Worm (Caenorhabditis elegans) whole organism, L1 larva: ENCODE data around the gene sam-10.

ENCODE experiments used
- ama-1 ChIP-seq: fragments of 150-350 bp; optimal IDR thresholded peaks from 2 replicates; lab custom pipeline; 2014
- blmp-1 ChIP-seq: fragments of 150-350 bp; optimal IDR thresholded peaks from 2 replicates; lab custom pipeline; 2014; ENCODE audit warnings: missing biosample characterization, missing genetic modification characterization
- ceh-63 ChIP-seq: fragments of 200-800 bp; sonication (Bioruptor generic); optimal IDR thresholded peaks from 2 replicates; lab custom pipeline; 2018; ENCODE audit warnings: mild to moderate bottlenecking, missing genetic modification characterization, missing compliant biosample characterization
- ceh-88 ChIP-seq: fragments of 200-800 bp; sonication (Bioruptor generic); IDR thresholded peaks from 2 replicates; pipeline ENCODE4 v1.3.6; 2022; ENCODE audit warnings: missing genetic modification characterization, missing compliant biosample characterization
- ceh-90 ChIP-seq: sonication (generic microtip); optimal IDR thresholded peaks from 2 replicates; lab custom pipeline; 2016; ENCODE audit warnings: missing genetic modification characterization, missing compliant biosample characterization
- ces-1 ChIP-seq: fragments of 150-350 bp; optimal IDR thresholded peaks from 2 replicates; lab custom pipeline; 2014; ENCODE audit warnings: missing biosample characterization, missing genetic modification reagents, missing genetic modification characterization
- efl-1 ChIP-seq, 4 experiments: fragments of 150-350 bp; optimal IDR thresholded peaks in 3 of 4; peaks in 1 of 4; 1 replicate in 1 of 4; 2 replicates in 3 of 4; lab custom pipeline; 2014; ENCODE audit warnings: missing biosample characterization in 2 of 4, missing genetic modification characterization in 2 of 4, missing genetic modification reagents in 2 of 4
- elt-3 ChIP-seq, 6 experiments: fragments of 150-350 bp in 1 of 6; sonication (generic microtip); optimal IDR thresholded peaks; 2 replicates each; lab custom pipeline; 2017 to 2018; ENCODE audit warnings: missing biosample characterization in 6 of 6, missing genetic modification characterization in 6 of 6, inconsistent platforms in 1 of 6
- fkh-10 ChIP-seq: sonication (generic microtip); optimal IDR thresholded peaks from 2 replicates; lab custom pipeline; 2017; ENCODE audit warnings: missing biosample characterization, missing genetic modification reagents, missing genetic modification characterization
- fkh-4 ChIP-seq: sonication (generic microtip); optimal IDR thresholded peaks from 2 replicates; lab custom pipeline; 2016; ENCODE audit warnings: missing compliant biosample characterization, missing genetic modification characterization, borderline replicate concordance
- fkh-8 ChIP-seq: sonication (generic microtip); optimal IDR thresholded peaks from 2 replicates; lab custom pipeline; 2016; ENCODE audit warnings: mild to moderate bottlenecking, missing genetic modification characterization, missing compliant biosample characterization
- fos-1 ChIP-seq: fragments of 150-350 bp; optimal IDR thresholded peaks from 2 replicates; lab custom pipeline; 2014; ENCODE audit warnings: missing biosample characterization, missing genetic modification characterization
- grh-1 ChIP-seq: fragments of 200-800 bp; sonication (Bioruptor generic); IDR thresholded peaks from 2 replicates; pipeline ENCODE4 v1.3.6; 2022; ENCODE audit warnings: missing genetic modification reagents, missing genetic modification characterization, missing compliant biosample characterization
- hlh-17 ChIP-seq: fragments of 200-800 bp; sonication (Bioruptor generic); optimal IDR thresholded peaks from 2 replicates; lab custom pipeline; 2018; ENCODE audit warnings: missing genetic modification characterization, mild to moderate bottlenecking, missing compliant biosample characterization, moderate library complexity, borderline replicate concordance
- hlh-4 ChIP-seq: sonication (generic microtip); optimal IDR thresholded peaks from 2 replicates; lab custom pipeline; 2016; ENCODE audit warnings: mild to moderate bottlenecking, missing genetic modification characterization, missing compliant biosample characterization
- hpl-2 ChIP-seq: fragments of 150-350 bp; optimal IDR thresholded peaks from 2 replicates; lab custom pipeline; 2014; ENCODE audit warnings: missing biosample characterization, missing genetic modification reagents, missing genetic modification characterization
- irx-1 ChIP-seq: sonication (generic microtip); optimal IDR thresholded peaks from 2 replicates; lab custom pipeline; 2016; ENCODE audit warnings: missing genetic modification characterization, missing compliant biosample characterization
- isw-1 ChIP-seq: fragments of 200-800 bp; sonication (Bioruptor generic); IDR thresholded peaks from 2 replicates; pipeline ENCODE4 v1.3.6; 2022; ENCODE audit warnings: missing genetic modification characterization, missing compliant biosample characterization
- jun-1 ChIP-seq: fragments of 150-350 bp; optimal IDR thresholded peaks from 2 replicates; lab custom pipeline; 2014; ENCODE audit warnings: missing biosample characterization, missing genetic modification reagents, missing genetic modification characterization
- lin-35 ChIP-seq, 2 experiments: fragments of 150-350 bp; optimal IDR thresholded peaks; 2 replicates each; lab custom pipeline; 2014; ENCODE audit warnings: missing biosample characterization in 2 of 2, missing genetic modification characterization in 2 of 2, missing genetic modification reagents in 2 of 2
- lin-39 ChIP-seq: fragments of 150-350 bp; optimal IDR thresholded peaks from 2 replicates; lab custom pipeline; 2014; ENCODE audit warnings: missing biosample characterization, missing genetic modification reagents, missing genetic modification characterization
- lir-3 ChIP-seq: sonication (generic microtip); optimal IDR thresholded peaks from 2 replicates; lab custom pipeline; 2016; ENCODE audit warnings: mild to moderate bottlenecking, missing genetic modification characterization, moderate library complexity, missing compliant biosample characterization; ENCODE audit not compliant: poor library complexity
- mdl-1 ChIP-seq, 2 experiments: fragments of 150-350 bp; optimal IDR thresholded peaks; 2 replicates each; lab custom pipeline; 2014 to 2017; ENCODE audit warnings: missing biosample characterization in 2 of 2, missing genetic modification characterization in 2 of 2, inconsistent platforms in 1 of 2
- mef-2 ChIP-seq: fragments of 150-350 bp; optimal IDR thresholded peaks from 2 replicates; lab custom pipeline; 2014; ENCODE audit warnings: missing biosample characterization, missing genetic modification characterization
- mep-1 ChIP-seq: fragments of 150-350 bp; optimal IDR thresholded peaks from 2 replicates; lab custom pipeline; 2014; ENCODE audit warnings: missing biosample characterization, missing genetic modification characterization
- nhr-12 ChIP-seq: sonication (generic microtip); optimal IDR thresholded peaks from 2 replicates; lab custom pipeline; 2017; ENCODE audit warnings: missing biosample characterization, missing genetic modification characterization
- nhr-20 ChIP-seq: sonication (generic microtip); optimal IDR thresholded peaks from 2 replicates; lab custom pipeline; 2016; ENCODE audit warnings: mild to moderate bottlenecking, missing genetic modification characterization, missing compliant biosample characterization
- nhr-237 ChIP-seq: fragments of 150-350 bp; optimal IDR thresholded peaks from 2 replicates; lab custom pipeline; 2014; ENCODE audit warnings: missing biosample characterization, missing genetic modification characterization
- nhr-28 ChIP-seq: fragments of 150-350 bp; optimal IDR thresholded peaks from 2 replicates; lab custom pipeline; 2014; ENCODE audit warnings: missing biosample characterization, missing genetic modification characterization
- nhr-71 ChIP-seq: sonication (generic microtip); optimal IDR thresholded peaks from 2 replicates; lab custom pipeline; 2016; ENCODE audit warnings: mild to moderate bottlenecking, missing genetic modification characterization, moderate library complexity, missing compliant biosample characterization
- nhr-76 ChIP-seq: sonication (generic microtip); optimal IDR thresholded peaks from 2 replicates; lab custom pipeline; 2017; ENCODE audit warnings: missing biosample characterization, missing genetic modification characterization
- nhr-77 ChIP-seq: fragments of 150-350 bp; optimal IDR thresholded peaks from 2 replicates; lab custom pipeline; 2014; ENCODE audit warnings: missing biosample characterization, missing genetic modification characterization
- nhr-85 ChIP-seq: sonication (generic microtip); peaks from one replicate; lab custom pipeline; 2016; ENCODE audit warnings: missing genetic modification characterization, inconsistent platforms, missing compliant biosample characterization
- nhr-90 ChIP-seq: sonication (generic microtip); optimal IDR thresholded peaks from 2 replicates; lab custom pipeline; 2016; ENCODE audit warnings: mild to moderate bottlenecking, missing genetic modification characterization, missing compliant biosample characterization; ENCODE audit not compliant: poor library complexity
- pax-3 ChIP-seq: fragments of 200-800 bp; sonication (Bioruptor generic); optimal IDR thresholded peaks from 2 replicates; lab custom pipeline; 2018; ENCODE audit warnings: mild to moderate bottlenecking, missing genetic modification characterization, moderate library complexity, missing compliant biosample characterization
- pqm-1 ChIP-seq: sonication (generic microtip); optimal IDR thresholded peaks from 3 replicates; lab custom pipeline; 2017; ENCODE audit warnings: missing biosample characterization, missing genetic modification characterization
- rnt-1 ChIP-seq: sonication (generic microtip); optimal IDR thresholded peaks from 2 replicates; lab custom pipeline; 2016; ENCODE audit warnings: mild to moderate bottlenecking, missing genetic modification characterization, moderate library complexity, missing compliant biosample characterization
- snpc-4 ChIP-seq: fragments of 150-350 bp; optimal IDR thresholded peaks from 2 replicates; lab custom pipeline; 2014; ENCODE audit warnings: missing biosample characterization, missing genetic modification characterization
- snu-23 ChIP-seq: sonication (generic microtip); optimal IDR thresholded peaks from 2 replicates; lab custom pipeline; 2016; ENCODE audit warnings: missing genetic modification characterization, missing compliant biosample characterization
- sptf-1 ChIP-seq: fragments of 150-350 bp; optimal IDR thresholded peaks from 2 replicates; lab custom pipeline; 2014; ENCODE audit warnings: missing biosample characterization, missing genetic modification characterization
- unc-30 ChIP-seq: sonication (generic microtip); optimal IDR thresholded peaks from 2 replicates; lab custom pipeline; 2017; ENCODE audit warnings: missing biosample characterization, missing genetic modification characterization
- unc-62 ChIP-seq: fragments of 150-350 bp; optimal IDR thresholded peaks from 2 replicates; lab custom pipeline; 2014; ENCODE audit warnings: missing biosample characterization, missing genetic modification reagents, missing genetic modification characterization
- unc-86 ChIP-seq: sonication (generic microtip); optimal IDR thresholded peaks from 2 replicates; lab custom pipeline; 2016; ENCODE audit warnings: missing genetic modification characterization, missing compliant biosample characterization
- unc-98 ChIP-seq: fragments of 200-800 bp; sonication (Bioruptor generic); IDR thresholded peaks from 2 replicates; pipeline ENCODE4 v1.3.6; 2022; ENCODE audit warnings: missing genetic modification characterization, missing compliant biosample characterization
- ztf-11 ChIP-seq, 2 experiments: sonication (generic microtip); optimal IDR thresholded peaks; 2 replicates each; lab custom pipeline; 2016 to 2017; ENCODE audit warnings: missing genetic modification characterization in 2 of 2, missing biosample characterization in 1 of 2, missing compliant biosample characterization in 1 of 2
- ztf-4 ChIP-seq: fragments of 150-350 bp; optimal IDR thresholded peaks from 2 replicates; lab custom pipeline; 2014; ENCODE audit warnings: missing biosample characterization, missing genetic modification characterization

The sam-10 gene

DNA sequence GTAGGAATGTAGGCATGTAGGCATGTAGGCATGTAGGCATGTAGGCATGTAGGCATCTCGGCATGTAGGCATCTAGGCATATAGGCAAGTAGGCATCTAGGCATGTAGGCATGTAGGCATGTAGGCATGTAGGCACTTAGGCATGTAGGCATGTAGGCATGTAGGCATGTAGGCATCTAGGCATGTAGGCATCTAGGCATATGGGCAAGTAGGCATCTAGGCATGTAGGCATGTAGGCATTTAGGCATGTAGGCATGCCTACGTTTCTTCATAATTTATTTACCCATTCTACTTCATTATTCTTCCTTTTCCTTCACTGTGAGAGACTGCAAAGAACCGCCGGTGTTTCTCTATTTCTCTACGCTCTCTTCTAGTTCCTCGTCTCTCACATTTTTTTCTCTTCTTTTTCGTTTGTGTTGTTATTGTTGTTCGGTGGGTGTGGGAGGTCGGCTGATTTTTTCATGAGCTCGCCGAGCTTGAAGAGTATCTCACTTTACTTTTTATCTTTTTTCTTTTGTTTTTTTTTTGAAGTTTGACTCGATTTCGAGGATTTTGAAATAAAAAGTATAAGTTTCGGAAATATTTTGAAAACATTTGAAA is 25.9 kb downstream of the sam-10 start (continued):
- TF ChIP-seq snu-23 (peak; percentile 25), mep-1 (peak; percentile 25), nhr-71 (tag; lab: Kevin White, UChicago) (peak; percentile 13), ama-1 (lab: Kevin White, UChicago) (no peak), lin-39 (tag; lab: Kevin White, UChicago) (no peak), ztf-11 (tag; optimal IDR thresholded peaks at IDR 0.05; lab: Kevin White, UChicago) (no peak), unc-62 (GFP tag; lab: Kevin White, UChicago) (no peak), fkh-8 (tag; lab: Kevin White, UChicago) (no peak), grh-1 (GFP tag; lab: Robert Waterston, UW) (no peak), ceh-63 (GFP tag; lab: Kevin White, UChicago) (no peak), jun-1 (tag; lab: Kevin White, UChicago) (no peak), unc-98 (GFP tag; lab: Robert Waterston, UW) (no peak), nhr-77 (tag; lab: Kevin White, UChicago) (no peak), hlh-4 (no peak), unc-30 (tag; lab: Kevin White, UChicago) (no peak), nhr-237 (tag; lab: Kevin White, UChicago) (no peak), fos-1 (no peak), nhr-20 (tag; lab: Kevin White, UChicago) (no peak), hpl-2 (no peak), blmp-1 (tag; lab: Kevin White, UChicago) (peak; percentile 37), hlh-17 (no peak), nhr-76 (tag; lab: Kevin White, UChicago) (no peak), mdl-1 (tag; optimal IDR thresholded peaks at IDR 0.05; lab: Kevin White, UChicago) (no peak), nhr-85 (tag; lab: Kevin White, UChicago) (no peak), nhr-90 (tag; lab: Kevin White, UChicago) (no peak), fkh-10 (GFP tag; lab: Kevin White, UChicago) (no peak), fkh-4 (tag; lab: Kevin White, UChicago) (no peak), rnt-1 (tag; lab: Kevin White, UChicago) (no peak)
- TF ChIP-seq, all 84 proteins: peak for 12

DNA sequence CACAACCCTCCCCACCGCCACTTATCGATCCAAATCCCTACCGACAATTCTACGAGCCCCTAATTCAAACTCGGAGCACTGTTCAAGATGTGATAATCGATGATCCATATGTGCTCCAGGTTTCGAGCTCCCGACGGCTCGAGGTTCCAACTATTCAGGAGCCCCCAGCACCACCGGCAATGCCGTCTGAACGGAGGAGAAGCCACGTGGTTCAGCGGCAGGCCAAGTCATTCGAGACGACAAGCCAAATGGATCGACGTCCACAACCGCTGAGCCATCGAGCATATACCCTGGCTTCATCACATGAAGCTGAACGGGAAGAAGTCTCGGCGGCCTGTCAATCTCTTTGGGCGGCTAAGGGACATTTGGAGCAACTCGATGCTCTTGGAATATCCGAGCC is 29.7 kb downstream of the sam-10 start:
- no peak for TF ChIP-seq unc-62 (GFP tag; lab: Kevin White, UChicago)
- no peak for TF ChIP-seq ceh-90 (tag; lab: Kevin White, UChicago)
- TF ChIP-seq mef-2 (tag; lab: Kevin White, UChicago) = no peak
- TF ChIP-seq nhr-76 (tag; lab: Kevin White, UChicago) = no peak
- no peak for TF ChIP-seq nhr-77 (tag; lab: Kevin White, UChicago)
- TF ChIP-seq lin-39 (tag; lab: Kevin White, UChicago) = no peak
- no peak for TF ChIP-seq isw-1 (GFP tag; lab: Robert Waterston, UW)
- TF ChIP-seq ztf-4 (tag; lab: Kevin White, UChicago) = no peak
- no peak for TF ChIP-seq efl-1 (optimal IDR thresholded peaks at IDR 0.05; lab: Kevin White, UChicago)
- no peak for TF ChIP-seq efl-1 (GFP tag; optimal IDR thresholded peaks at IDR 0.05 in 1 of 2; lab: Kevin White, UChicago)
- TF ChIP-seq snpc-4 = no peak
- TF ChIP-seq ama-1 (lab: Kevin White, UChicago) = no peak
- no peak for TF ChIP-seq sptf-1 (tag; lab: Kevin White, UChicago)

DNA sequence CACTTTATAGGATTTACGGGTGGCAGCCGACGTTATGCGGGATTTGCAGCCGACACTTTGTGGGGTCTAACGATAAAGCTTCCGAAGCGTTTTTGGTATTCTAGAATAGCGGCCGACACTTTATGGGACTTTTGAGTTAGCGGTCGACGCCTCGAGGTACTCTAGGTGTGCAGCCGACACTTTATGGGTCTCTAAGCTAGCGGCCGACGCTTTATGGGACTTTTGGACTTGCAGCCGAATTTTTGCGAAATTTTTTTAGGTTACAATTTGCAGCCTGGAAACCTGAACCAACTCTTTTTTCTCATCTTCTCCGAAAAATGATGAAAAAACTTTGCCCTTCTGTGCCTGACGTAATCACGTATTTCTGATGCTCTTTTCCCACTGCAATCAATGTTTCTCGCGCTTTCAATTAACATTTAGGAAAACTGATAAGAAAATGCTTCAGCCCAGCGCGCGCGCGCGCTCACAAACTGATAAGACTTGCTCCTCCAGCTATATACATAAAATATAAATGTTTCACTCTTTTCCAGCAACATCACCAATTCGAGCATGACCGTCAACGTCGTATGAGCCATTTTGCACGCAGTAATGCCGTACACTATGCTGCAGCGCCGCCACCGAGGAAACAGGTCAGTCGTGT is 31.0 kb downstream of the sam-10 start:
- TF ChIP-seq fkh-8 (tag; lab: Kevin White, UChicago) = no peak
- TF ChIP-seq nhr-12 (tag; lab: Kevin White, UChicago) = no peak
- peak; percentile 17 for TF ChIP-seq pqm-1 (tag; lab: Kevin White, UChicago)
- peak in 1 of 2 experiments; percentile 46 for TF ChIP-seq mdl-1 (tag; optimal IDR thresholded peaks at IDR 0.05; lab: Kevin White, UChicago)
- TF ChIP-seq nhr-71 (tag; lab: Kevin White, UChicago) = peak; percentile 16
- no peak for TF ChIP-seq elt-3 (tag; optimal IDR thresholded peaks at IDR 0.05; lab: Kevin White, UChicago)
- TF ChIP-seq lin-35 (GFP tag; optimal IDR thresholded peaks at IDR 0.05; lab: Kevin White, UChicago) = peak in 1 of 2 experiments; percentile 22
- no peak for TF ChIP-seq sptf-1 (tag; lab: Kevin White, UChicago)
- TF ChIP-seq lir-3 = no peak
- TF ChIP-seq efl-1 (optimal IDR thresholded peaks at IDR 0.05; lab: Kevin White, UChicago) = no peak
- peak in 1 of 2 experiments; percentile 70 for TF ChIP-seq efl-1 (GFP tag; optimal IDR thresholded peaks at IDR 0.05 in 1 of 2; lab: Kevin White, UChicago)
- TF ChIP-seq unc-98 (GFP tag; lab: Robert Waterston, UW) = no peak
- TF ChIP-seq unc-86 (tag; lab: Kevin White, UChicago) = no peak
- no peak for TF ChIP-seq fkh-4 (tag; lab: Kevin White, UChicago)
- no peak for TF ChIP-seq nhr-28
- TF ChIP-seq ces-1 (GFP tag; lab: Kevin White, UChicago) = no peak
- no peak for TF ChIP-seq rnt-1 (tag; lab: Kevin White, UChicago)
- TF ChIP-seq jun-1 (tag; lab: Kevin White, UChicago) = peak; percentile 25
- no peak for TF ChIP-seq blmp-1 (tag; lab: Kevin White, UChicago)
- peak; percentile 27 for TF ChIP-seq pax-3
- no peak for TF ChIP-seq irx-1 (tag; lab: Kevin White, UChicago)
- no peak for TF ChIP-seq ceh-88 (GFP tag; lab: Robert Waterston, UW)
